Worm (Caenorhabditis elegans) whole organism, early embryonic: Measurements from ENCODE around the gene psmd-9.

Experiments used
- ama-1 ChIP-seq: fragments of 150-350 bp; optimal IDR thresholded peaks from 2 replicates; lab custom pipeline; 2014
- sea-1 ChIP-seq: fragments of 200-800 bp; sonication (Bioruptor generic); conservative IDR thresholded peaks from 2 replicates; pipeline ENCODE4 v1.3.6; 2022; ENCODE audit warnings: missing genetic modification characterization, missing compliant biosample characterization
- tbx-11 ChIP-seq: fragments of 200-800 bp; sonication (Bioruptor generic); IDR thresholded peaks from 2 replicates; pipeline ENCODE4 v1.3.6; 2022; ENCODE audit warnings: missing genetic modification characterization, missing compliant biosample characterization
- tbx-37 ChIP-seq: fragments of 200-800 bp; sonication (Bioruptor generic); conservative IDR thresholded peaks from 2 replicates; pipeline ENCODE4 v1.3.6; 2022; ENCODE audit warnings: missing genetic modification reagents, missing genetic modification characterization, missing compliant biosample characterization

DNA sequence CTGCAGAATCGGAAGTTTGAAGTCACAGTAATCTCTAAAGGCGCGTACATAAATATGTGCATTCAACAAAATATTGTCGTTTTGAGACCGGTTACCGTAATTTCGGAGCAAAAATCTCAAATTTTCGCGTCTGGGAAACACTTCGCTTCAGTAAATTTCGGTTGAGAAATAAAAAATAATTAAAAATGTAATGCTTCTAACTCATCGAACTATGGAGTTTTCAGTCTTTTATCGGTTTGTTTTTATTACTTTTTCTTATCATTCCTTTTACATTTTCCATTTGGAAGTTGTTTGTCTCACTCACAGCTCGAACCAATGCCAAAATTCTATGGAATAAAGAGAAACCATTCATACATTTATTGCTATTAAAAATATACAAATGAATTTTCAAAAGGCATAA, 13.7 kb upstream of the psmd-9 start:
- no peak for TF ChIP-seq sea-1 (GFP tag; lab: Robert Waterston, UW)
- no peak for TF ChIP-seq tbx-11 (GFP tag; lab: Robert Waterston, UW)
- TF ChIP-seq ama-1 = no peak
- no peak for TF ChIP-seq tbx-37 (GFP tag; lab: Robert Waterston, UW)
